Worm (Caenorhabditis elegans) whole organism, L4/young adult: ENCODE results near the gene fbxa-18.

Experiments used
- dao-5 ChIP-seq: sonication (generic microtip); optimal IDR thresholded peaks from 2 replicates; lab custom pipeline; 2016; ENCODE audit warnings: missing genotype, missing genetic modification characterization, moderate library complexity, missing compliant biosample characterization
- him-1 ChIP-seq: sonication (generic microtip); optimal IDR thresholded peaks from 2 replicates; lab custom pipeline; 2016; ENCODE audit warnings: missing genotype, missing genetic modification reagents, missing genetic modification characterization, missing compliant biosample characterization

- no peak for TF ChIP-seq dao-5 (tag; lab: Kevin White, UChicago)
- no peak for TF ChIP-seq him-1 (tag; lab: Kevin White, UChicago)
Observed at ce11 chrV:16124739-16125138, 17.7 kb upstream of the fbxa-18 start, which contains the start of gene nhr-111.
